Worm (Caenorhabditis elegans): ENCODE results near the gene best-16.
A peak's percentile ranks its signal among the peaks of the same experiment; 100 is the strongest.

best-16 gene

DNA sequence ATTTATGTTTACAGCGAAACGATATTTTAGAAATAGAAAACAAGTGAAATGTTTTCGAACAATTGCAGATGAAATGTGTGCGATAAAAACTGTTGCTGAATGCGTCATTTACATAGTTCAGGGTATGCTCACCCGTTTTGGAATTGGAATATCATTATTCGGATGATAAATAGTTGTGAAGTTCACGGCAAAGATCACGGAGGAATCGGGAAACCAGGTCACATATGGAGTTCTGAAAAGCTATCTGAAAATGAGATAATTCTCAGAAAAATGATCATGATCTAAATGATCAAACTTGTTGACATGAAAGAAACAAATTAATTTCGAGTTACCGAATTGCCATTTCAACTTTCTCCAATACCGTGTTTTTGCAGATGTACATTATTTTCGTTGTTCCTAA is at the start of gene best-16:
TSS of gene best-16 (minus strand) at position 101 of the 400 bp plus-strand sequence.
- TF ChIP-seq hmg-11 (tag; optimal IDR thresholded peaks at IDR 0.05), result no peak
- TF ChIP-seq ceh-16 (tag; optimal IDR thresholded peaks at IDR 0.05), result no peak
- no peak for TF ChIP-seq nhr-237 (tag; optimal IDR thresholded peaks at IDR 0.05)
- no peak for TF ChIP-seq lin-15B (tag; optimal IDR thresholded peaks at IDR 0.05)
- no peak for TF ChIP-seq fos-1 (tag; optimal IDR thresholded peaks at IDR 0.05)
- no peak for TF ChIP-seq unc-39 (tag; optimal IDR thresholded peaks at IDR 0.05)
- TF ChIP-seq aly-2 (tag; optimal IDR thresholded peaks at IDR 0.05), result no peak
- TF ChIP-seq jun-1 (tag; optimal IDR thresholded peaks at IDR 0.05), result no peak
- no peak for TF ChIP-seq R02D3.7 (tag; optimal IDR thresholded peaks at IDR 0.05)

DNA sequence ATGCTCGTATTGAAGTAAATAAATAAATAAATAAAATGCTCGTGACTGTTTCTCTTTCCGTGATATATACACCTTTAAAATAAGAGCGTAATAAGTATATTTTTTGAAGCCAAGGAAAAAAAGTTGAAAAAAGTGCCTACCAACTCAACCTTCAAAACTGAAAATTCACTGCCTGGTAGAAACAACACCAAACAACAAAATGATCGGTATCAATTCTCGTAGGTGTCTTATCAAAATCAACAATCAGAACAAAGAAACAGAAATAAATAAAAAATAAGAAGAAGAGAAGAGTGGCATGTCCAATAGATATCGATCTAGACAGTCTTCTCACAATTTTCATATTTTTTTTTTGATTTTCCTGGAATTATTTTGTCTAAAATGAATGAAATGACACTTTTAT is 48.3 kb upstream of the best-16 start, which contains the start of gene afmd-1:
TSS of gene afmd-1 (plus strand) at position 316 of the 400 bp plus-strand sequence.
- TF ChIP-seq nhr-76 (tag; optimal IDR thresholded peaks at IDR 0.05), result peak; percentile 88
- no peak for TF ChIP-seq nhr-11 (tag; optimal IDR thresholded peaks at IDR 0.05)

DNA sequence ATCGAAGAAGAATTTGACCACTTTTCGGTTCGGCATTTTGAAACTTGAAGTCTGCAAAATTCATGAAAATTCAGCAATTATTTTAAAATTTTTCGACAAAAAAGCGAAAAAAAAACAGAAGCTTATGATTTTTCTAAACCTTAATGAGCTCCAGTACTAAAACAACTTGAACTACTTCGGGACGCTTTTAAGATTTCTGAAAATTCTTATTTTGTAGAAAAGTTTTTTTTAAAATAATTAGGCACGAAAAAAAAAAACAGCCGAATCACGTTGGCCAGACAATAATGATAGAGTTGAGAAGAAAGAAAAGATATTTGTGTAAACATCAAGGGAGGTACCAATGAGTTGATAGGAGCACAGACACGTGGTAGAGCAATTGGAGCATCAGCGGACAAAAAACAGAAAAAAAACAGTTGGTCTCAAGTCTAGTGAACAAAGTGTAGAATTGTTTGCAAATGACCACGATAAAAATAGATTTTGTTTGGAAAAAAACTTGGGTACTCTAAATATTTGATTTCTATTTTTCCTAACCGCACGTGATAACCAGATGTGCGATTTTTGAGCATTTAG is 46.7 kb upstream of the best-16 start, which contains the start of gene gstk-2:
TSS of gene gstk-2 (minus strand) at position 51 of the 570 bp plus-strand sequence.
- TF ChIP-seq nfya-1 (tag; optimal IDR thresholded peaks at IDR 0.05; ENCODE audit: insufficient read depth), result peak; percentile 45
- TF ChIP-seq tbx-2 (tag; optimal IDR thresholded peaks at IDR 0.05), result no peak
- TF ChIP-seq lin-39 (tag; optimal IDR thresholded peaks at IDR 0.05), result peak; percentile 5
- peak; percentile 2 for TF ChIP-seq egl-5 (tag; optimal IDR thresholded peaks at IDR 0.05)
- no peak for TF ChIP-seq nhr-237 (tag; optimal IDR thresholded peaks at IDR 0.05)
- no peak for TF ChIP-seq lin-15B (tag; optimal IDR thresholded peaks at IDR 0.05)
- peak; percentile 90 for TF ChIP-seq pha-4 (tag; optimal IDR thresholded peaks at IDR 0.05)

DNA sequence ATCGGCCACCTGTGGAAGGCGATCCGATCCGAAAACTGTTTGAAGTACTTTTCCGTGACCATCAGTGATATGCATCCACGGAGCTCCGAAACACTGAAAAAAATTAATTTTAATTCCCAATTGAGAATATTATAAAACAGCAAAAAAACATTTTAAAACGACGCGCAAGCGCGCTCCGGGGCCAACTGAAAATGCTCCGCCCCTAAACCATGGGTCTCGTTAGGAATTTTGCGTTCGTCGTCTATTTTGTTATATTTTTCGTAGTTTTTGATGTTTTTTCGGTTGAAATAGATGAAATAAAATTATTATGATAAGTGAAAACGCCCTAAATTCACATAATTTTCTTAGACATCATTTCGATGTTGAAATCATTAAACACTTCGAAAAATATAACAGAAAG is 44.9 kb upstream of the best-16 start:
- TF ChIP-seq egl-27 (tag; optimal IDR thresholded peaks at IDR 0.05) (no peak), unc-62 (GFP tag; optimal IDR thresholded peaks at IDR 0.05) (peak; percentile 48)

DNA sequence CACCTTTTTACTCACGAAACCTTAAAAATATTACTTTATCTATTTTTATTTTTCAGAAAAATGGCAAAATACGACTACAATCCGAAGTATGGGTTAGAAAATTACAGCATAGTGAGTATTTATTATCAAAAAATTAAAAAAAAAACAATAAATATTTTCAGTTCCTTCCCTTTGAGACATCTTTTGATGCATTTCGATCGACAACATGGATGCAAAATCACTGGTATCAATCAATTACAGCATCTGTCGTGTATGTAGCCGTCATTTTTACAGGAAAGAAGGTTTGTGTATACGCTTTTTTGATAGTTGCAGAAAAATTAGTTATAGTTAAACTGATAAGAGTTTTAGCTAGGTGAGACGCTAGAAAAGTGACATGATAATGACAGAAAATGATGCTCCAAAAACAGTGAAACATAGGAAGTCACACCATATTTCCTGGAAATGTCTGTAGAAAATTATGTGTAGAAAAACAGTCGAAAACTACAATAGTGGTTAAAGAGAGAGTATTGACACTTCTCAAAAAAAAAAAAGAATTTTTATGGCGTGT is 42.1 kb upstream of the best-16 start, which contains the start of gene elo-3:
TSS of gene elo-3 (plus strand) at position 51 of the 547 bp plus-strand sequence.
- TF ChIP-seq nhr-77 (tag; optimal IDR thresholded peaks at IDR 0.05), result no peak
- peak; percentile 9 for TF ChIP-seq pha-4 (tag; optimal IDR thresholded peaks at IDR 0.05)
- TF ChIP-seq elt-2 (tag; optimal IDR thresholded peaks at IDR 0.05), result peak; percentile 63
- no peak for TF ChIP-seq ceh-9 (tag; optimal IDR thresholded peaks at IDR 0.05)
- TF ChIP-seq pqm-1 (tag; optimal IDR thresholded peaks at IDR 0.05), result peak; percentile 51
- TF ChIP-seq fos-1 (tag; optimal IDR thresholded peaks at IDR 0.05), result no peak
- no peak for TF ChIP-seq nhr-11 (tag; optimal IDR thresholded peaks at IDR 0.05)
- TF ChIP-seq elt-1 (tag; optimal IDR thresholded peaks at IDR 0.05), result no peak
- no peak for TF ChIP-seq zag-1 (tag; optimal IDR thresholded peaks at IDR 0.05)
- no peak for TF ChIP-seq unc-39 (tag; optimal IDR thresholded peaks at IDR 0.05)
- TF ChIP-seq mdl-1 (tag; optimal IDR thresholded peaks at IDR 0.05), result no peak
- TF ChIP-seq tbx-2 (tag; optimal IDR thresholded peaks at IDR 0.05), result no peak
- TF ChIP-seq daf-12 (tag; optimal IDR thresholded peaks at IDR 0.05), result no peak
- TF ChIP-seq ceh-16 (tag; optimal IDR thresholded peaks at IDR 0.05), result no peak
- TF ChIP-seq ztf-11 (tag; optimal IDR thresholded peaks at IDR 0.05), result no peak
- no peak for TF ChIP-seq unc-62 (GFP tag; optimal IDR thresholded peaks at IDR 0.05)
- TF ChIP-seq skn-1 (tag; optimal IDR thresholded peaks at IDR 0.05), result no peak
- TF ChIP-seq egl-27 (tag; optimal IDR thresholded peaks at IDR 0.05), result no peak
- TF ChIP-seq nhr-237 (tag; optimal IDR thresholded peaks at IDR 0.05), result no peak
- no peak for TF ChIP-seq ama-1 (optimal IDR thresholded peaks at IDR 0.05)
- TF ChIP-seq ceh-82 (tag; optimal IDR thresholded peaks at IDR 0.05), result no peak
- TF ChIP-seq hmg-11 (tag; optimal IDR thresholded peaks at IDR 0.05), result no peak
- TF ChIP-seq lin-39 (tag; optimal IDR thresholded peaks at IDR 0.05), result no peak

DNA sequence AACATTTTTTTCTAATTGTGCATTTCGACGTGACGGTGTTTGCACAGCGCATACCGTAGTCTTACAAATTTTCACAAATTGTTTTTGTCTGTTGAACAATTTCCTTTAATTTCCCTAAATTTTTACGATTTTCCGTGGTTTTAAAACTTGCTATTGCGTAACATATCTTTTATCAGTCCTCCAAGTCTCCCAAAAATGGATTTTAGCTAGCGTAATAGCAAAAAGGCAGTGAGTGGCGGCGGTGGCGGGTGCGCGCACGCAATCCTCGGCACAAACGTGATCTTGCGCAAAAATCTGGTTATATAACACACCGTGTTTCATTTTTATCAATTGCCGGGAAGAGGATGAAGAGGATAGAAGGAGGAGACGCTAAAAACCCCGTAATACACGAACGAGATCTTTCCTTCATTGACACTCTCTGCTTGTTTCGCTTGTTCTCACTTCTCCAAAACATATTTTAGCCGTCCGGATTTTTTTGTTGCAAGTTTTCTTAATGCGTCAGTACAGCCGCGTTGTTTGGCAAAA is 40.7 kb upstream of the best-16 start:
- peak; percentile 56 for TF ChIP-seq nhr-43 (tag; optimal IDR thresholded peaks at IDR 0.05; ENCODE audit: poor library complexity, severe bottlenecking)
- TF ChIP-seq mml-1 (tag; optimal IDR thresholded peaks at IDR 0.05), result no peak
- TF ChIP-seq nhr-23 (tag; optimal IDR thresholded peaks at IDR 0.05), result peak; percentile 34
